Worm (Caenorhabditis elegans): ENCODE results near the gene col-2.

DNA sequence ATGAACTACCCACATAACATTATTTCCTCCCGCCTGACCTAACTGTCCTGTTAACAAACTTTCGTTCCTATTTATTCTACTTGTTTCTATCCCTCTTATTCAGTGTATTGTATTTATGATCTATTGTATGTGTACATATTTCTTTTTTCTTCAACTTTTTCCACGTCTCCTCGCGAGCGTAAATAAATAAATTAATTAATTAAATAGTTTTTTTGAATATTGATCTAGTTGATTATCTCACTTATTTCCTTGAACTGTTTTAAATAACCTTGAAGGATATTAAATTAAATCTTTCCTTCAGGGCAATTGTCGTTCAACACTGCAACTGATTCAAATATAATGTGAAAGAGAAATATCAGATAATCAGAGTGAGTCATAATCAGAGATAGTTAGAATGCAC lies 42.4 kb downstream of the col-2 start, which contains the start of gene frk-1:
- TF ChIP-seq F13C5.2 (tag; optimal IDR thresholded peaks at IDR 0.05) (no peak), ama-1 (optimal IDR thresholded peaks at IDR 0.05) (no peak)
